Fruit fly (Drosophila melanogaster): ENCODE measurements around the gene CycT.
A peak's percentile ranks its signal among the peaks of the same experiment; 100 is the strongest.

- no peak for TF ChIP-seq gsb (GFP tag; IDR thresholded peaks at IDR 0.05)
- TF ChIP-seq CG10209 (GFP tag; optimal IDR thresholded peaks at IDR 0.05): peak; percentile 40
- TF ChIP-seq Atf6 (GFP tag; IDR thresholded peaks at IDR 0.05): peak; percentile 25; the same call in 1 of the 2 replicates
- TF ChIP-seq Bgb (GFP tag; IDR thresholded peaks at IDR 0.05; ENCODE audit: partially characterized antibody): peak; percentile 94
- no peak for TF ChIP-seq Ets65A (GFP tag)
- no peak for TF ChIP-seq ab (GFP tag; optimal IDR thresholded peaks at IDR 0.05)
- peak; percentile 85 for TF ChIP-seq Fer1 (GFP tag; optimal IDR thresholded peaks at IDR 0.05)
- peak; percentile 5 for TF ChIP-seq CG1529 (GFP tag; optimal IDR thresholded peaks at IDR 0.05)
- TF ChIP-seq fd96Cb (tag; optimal IDR thresholded peaks at IDR 0.05): no peak
- TF ChIP-seq ranshi (GFP tag; IDR thresholded peaks at IDR 0.05): no peak
- TF ChIP-seq CG12219 (GFP tag; optimal IDR thresholded peaks at IDR 0.05): peak; percentile 69
These were observed at the start of gene CycT for dm6 chr3L:17557215-17557904.
